Worm (Caenorhabditis elegans) whole organism, young adult: ENCODE data around the gene K03H1.13.

Experiments used
- ceh-100 ChIP-seq: fragments of 200-800 bp; sonication (Bioruptor generic); IDR thresholded peaks from 2 replicates; pipeline ENCODE4 v1.3.6; 2022; ENCODE audit warnings: missing genetic modification reagents, missing genetic modification characterization, missing compliant biosample characterization
- ets-4 ChIP-seq: fragments of 200-800 bp; sonication (Bioruptor generic); optimal IDR thresholded peaks from 2 replicates; lab custom pipeline; 2018; ENCODE audit warnings: mild to moderate bottlenecking, missing genetic modification characterization, missing compliant biosample characterization
- nhr-120 ChIP-seq: fragments of 200-800 bp; sonication (Bioruptor generic); IDR thresholded peaks from 2 replicates; pipeline ENCODE4 v1.3.6; 2022; ENCODE audit warnings: missing genetic modification characterization, missing compliant biosample characterization

ce11 chrIII:9913722-9914121, 36.4 kb downstream of the K03H1.13 start, which contains the start of gene cbp-3:
- TF ChIP-seq nhr-120 (no peak), ceh-100 (GFP tag; lab: Robert Waterston, UW) (no peak), ets-4 (GFP tag; lab: Kevin White, UChicago) (no peak)
